Fruit fly (Drosophila melanogaster): ENCODE measurements around the gene CG12236.

The CG12236 gene

dm6 chrX:5900146-5901093 lies 7.5 kb upstream of the CG12236 start, which contains the start of gene Act5C:
TSS of gene Act5C (plus strand) at chrX:5900861.
- TF ChIP-seq ssp (GFP tag; IDR thresholded peaks at IDR 0.05) (peak; percentile 82), odd (GFP tag; optimal IDR thresholded peaks at IDR 0.05) (peak; percentile 83), CG31441 (GFP tag; IDR thresholded peaks at IDR 0.05) (peak; percentile 95), ase (GFP tag; IDR thresholded peaks at IDR 0.05) (peak; percentile 87), maf-S (GFP tag; optimal IDR thresholded peaks at IDR 0.05) (peak; percentile 91), TFAM (GFP tag; optimal IDR thresholded peaks at IDR 0.05) (peak; percentile 75), CG13123 (GFP tag; optimal IDR thresholded peaks at IDR 0.05) (peak; percentile 87), tna (GFP tag; IDR thresholded peaks at IDR 0.05; ENCODE audit: partially characterized antibody) (no peak), Bteb2 (GFP tag; optimal IDR thresholded peaks at IDR 0.05) (peak; percentile 86), ewg (GFP tag; optimal IDR thresholded peaks at IDR 0.05) (peak; percentile 98), Nf-YC (tag; optimal IDR thresholded peaks at IDR 0.05) (peak; percentile 69), sim (GFP tag; IDR thresholded peaks at IDR 0.05) (peak; percentile 90), Sin3A (optimal IDR thresholded peaks at IDR 0.05) (no peak), br (optimal IDR thresholded peaks at IDR 0.05) (no peak), CG6272 (GFP tag; IDR thresholded peaks at IDR 0.05) (peak; percentile 88), CG1024 (GFP tag; IDR thresholded peaks at IDR 0.05) (peak; percentile 83), oc (tag; optimal IDR thresholded peaks at IDR 0.05) (peak; percentile 95), CG8765 (GFP tag; IDR thresholded peaks at IDR 0.05) (peak; percentile 90), CG3838 (GFP tag; optimal IDR thresholded peaks at IDR 0.05) (peak; percentile 85), CG17912 (GFP tag; optimal IDR thresholded peaks at IDR 0.05) (no peak), yki (optimal IDR thresholded peaks at IDR 0.05) (no peak), inv (GFP tag; IDR thresholded peaks at IDR 0.05; ENCODE audit: partially characterized antibody) (no peak), ATbp (GFP tag; optimal IDR thresholded peaks at IDR 0.05) (peak; percentile 94), crp (GFP tag; optimal IDR thresholded peaks at IDR 0.05) (peak; percentile 23 to 70), Asciz (GFP tag; optimal IDR thresholded peaks at IDR 0.05) (peak; percentile 85), mam (GFP tag; optimal IDR thresholded peaks at IDR 0.05) (peak; percentile 92), chif (GFP tag; optimal IDR thresholded peaks at IDR 0.05) (peak; percentile 89 to 96), Dp (GFP tag; optimal IDR thresholded peaks at IDR 0.05) (no peak), CG6791 (GFP tag; IDR thresholded peaks at IDR 0.05; ENCODE audit: partially characterized antibody) (no peak; the same call in 2 of the 3 replicates), CG7745 (tag; optimal IDR thresholded peaks at IDR 0.05) (peak; percentile 79), CG11456 (GFP tag; IDR thresholded peaks at IDR 0.05) (peak; percentile 90), btn (GFP tag; optimal IDR thresholded peaks at IDR 0.05) (peak; percentile 92), onecut (GFP tag; IDR thresholded peaks at IDR 0.05) (peak; percentile 93), gcm (GFP tag; optimal IDR thresholded peaks at IDR 0.05) (peak; percentile 93), CG9797 (GFP tag; optimal IDR thresholded peaks at IDR 0.05) (peak; percentile 42), CG1647 (GFP tag; optimal IDR thresholded peaks at IDR 0.05) (peak; percentile 92), ind (GFP tag; optimal IDR thresholded peaks at IDR 0.05) (peak; percentile 91), prd (optimal IDR thresholded peaks at IDR 0.05) (no peak), prd (GFP tag; IDR thresholded peaks at IDR 0.05) (peak; percentile 95), Sry-δ (GFP tag; optimal IDR thresholded peaks at IDR 0.05) (peak; percentile 61), Ptx1 (GFP tag; IDR thresholded peaks at IDR 0.05) (peak; percentile 93), slou (GFP tag; optimal IDR thresholded peaks at IDR 0.05) (peak; percentile 82), dmrt11E (tag; optimal IDR thresholded peaks at IDR 0.05) (peak; percentile 96), Oli (tag; optimal IDR thresholded peaks at IDR 0.05) (peak; percentile 95), Ravus (GFP tag; IDR thresholded peaks at IDR 0.05) (peak; percentile 74), dysf (GFP tag; IDR thresholded peaks at IDR 0.05) (peak; percentile 95), aop (GFP tag; IDR thresholded peaks at IDR 0.05) (peak; percentile 74), CG14667 (GFP tag; IDR thresholded peaks at IDR 0.05) (peak; percentile 89), schlank (tag; optimal IDR thresholded peaks at IDR 0.05) (peak; percentile 85), CG15514 (GFP tag; optimal IDR thresholded peaks at IDR 0.05) (peak; percentile 80)

All from whole organism, embryonic.